Worm (Caenorhabditis elegans): Measurements from ENCODE around the gene F44E7.3.

DNA sequence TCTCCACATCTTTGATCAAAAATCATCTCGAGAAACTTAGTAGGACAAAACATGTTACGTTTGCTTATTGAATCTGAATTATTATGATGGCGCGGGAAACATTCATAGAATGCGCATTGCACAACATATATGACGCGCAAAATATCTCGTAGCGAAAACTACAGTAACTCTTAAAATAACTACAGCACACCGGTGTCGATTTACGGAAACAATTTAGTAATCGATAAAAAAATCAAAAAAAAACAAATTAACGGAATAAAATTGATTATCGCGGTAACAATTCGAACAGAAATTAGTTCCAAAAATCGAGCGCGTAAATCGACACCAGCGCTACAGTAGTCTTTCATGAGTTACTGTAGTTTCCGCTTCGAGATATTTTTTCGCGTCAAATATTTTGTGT lies 49.7 kb upstream of the F44E7.3 start:
- TF ChIP-seq ztf-29 (GFP tag; IDR thresholded peaks at IDR 0.05), result no peak
- no peak for TF ChIP-seq ref-1 (GFP tag; conservative IDR thresholded peaks at IDR 0.05)
- no peak for TF ChIP-seq med-1 (GFP tag; optimal IDR thresholded peaks at IDR 0.05; ENCODE audit: insufficient read depth)
